Worm (Caenorhabditis elegans) whole organism, late embryonic: Measurements from ENCODE around the gene ugt-10.

Experiments used
- ceh-24 ChIP-seq: sonication (generic microtip); optimal IDR thresholded peaks from 2 replicates; lab custom pipeline; 2016; ENCODE audit warnings: mild to moderate bottlenecking, missing genetic modification characterization, missing compliant biosample characterization
- pha-4 ChIP-seq: fragments of 150-350 bp; optimal IDR thresholded peaks from 2 replicates; lab custom pipeline; 2018; ENCODE audit warnings: missing biosample characterization, missing genetic modification reagents, missing genetic modification characterization

DNA sequence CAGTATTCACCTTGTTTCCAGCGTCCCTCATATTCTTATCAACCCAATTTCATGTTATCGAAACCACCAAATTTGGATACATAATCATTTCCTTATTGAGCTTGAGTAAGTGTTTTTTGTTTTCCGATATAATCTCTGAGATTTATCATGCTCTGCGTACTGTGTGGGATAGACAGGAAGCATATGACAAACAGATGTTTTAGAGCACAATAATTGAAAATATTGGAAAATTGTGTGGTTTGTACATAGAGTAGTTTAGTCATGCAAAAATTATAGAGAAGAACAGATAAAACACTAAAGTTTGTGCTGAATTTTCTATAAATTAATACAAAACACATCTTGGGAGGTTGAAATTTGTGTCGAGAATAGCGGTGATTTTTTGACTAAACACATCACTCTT lies 31.2 kb downstream of the ugt-10 start:
- TF ChIP-seq pha-4 (tag; lab: Kevin White, UChicago) (no peak), ceh-24 (tag; lab: Kevin White, UChicago) (no peak)
